Worm (Caenorhabditis elegans) whole organism, L3 larva: ENCODE results near the gene tag-321.

Experiments used
- R02D3.7 ChIP-seq: fragments of 150-350 bp; optimal IDR thresholded peaks from 2 replicates; lab custom pipeline; 2014; ENCODE audit warnings: missing biosample characterization, missing genetic modification characterization
- ama-1 ChIP-seq: fragments of 150-350 bp; optimal IDR thresholded peaks from 2 replicates; lab custom pipeline; 2018
- ceh-28 ChIP-seq: fragments of 150-350 bp; optimal IDR thresholded peaks from 2 replicates; lab custom pipeline; 2014; ENCODE audit warnings: missing biosample characterization, missing genetic modification reagents, missing genetic modification characterization
- ceh-82 ChIP-seq: fragments of 150-350 bp; optimal IDR thresholded peaks from 2 replicates; lab custom pipeline; 2014; ENCODE audit warnings: missing biosample characterization, missing genetic modification characterization
- ceh-9 ChIP-seq: sonication (generic microtip); optimal IDR thresholded peaks from 2 replicates; lab custom pipeline; 2018; ENCODE audit warnings: missing biosample characterization, missing genetic modification characterization
- daf-12 ChIP-seq: fragments of 150-350 bp; optimal IDR thresholded peaks from 2 replicates; lab custom pipeline; 2014; ENCODE audit warnings: missing biosample characterization, missing genetic modification reagents, missing genetic modification characterization
- egl-27 ChIP-seq: sonication (generic microtip); optimal IDR thresholded peaks from 4 replicates; lab custom pipeline; 2017; ENCODE audit warnings: missing biosample characterization, missing genetic modification reagents, missing genetic modification characterization
- egl-5 ChIP-seq: fragments of 150-350 bp; optimal IDR thresholded peaks from 2 replicates; lab custom pipeline; 2017; ENCODE audit warnings: missing biosample characterization, missing genetic modification reagents, missing genetic modification characterization, inconsistent platforms
- elt-1 ChIP-seq: fragments of 150-350 bp; optimal IDR thresholded peaks from 2 replicates; lab custom pipeline; 2014; ENCODE audit warnings: missing biosample characterization, missing genetic modification characterization
- elt-2 ChIP-seq: sonication (generic microtip); optimal IDR thresholded peaks from 2 replicates; lab custom pipeline; 2016; ENCODE audit warnings: missing genetic modification reagents, mild to moderate bottlenecking, missing genetic modification characterization, missing compliant biosample characterization
- elt-3 ChIP-seq, 3 experiments: fragments of 150-350 bp in 1 of 3; sonication (generic microtip) in 2 of 3; optimal IDR thresholded peaks; 2 replicates in 2 of 3; 4 replicates in 1 of 3; lab custom pipeline; 2014 to 2017; ENCODE audit warnings: missing biosample characterization in 3 of 3, missing genetic modification characterization in 3 of 3
- eor-1 ChIP-seq, 2 experiments: fragments of 150-350 bp; optimal IDR thresholded peaks; 2 replicates each; lab custom pipeline; 2014 to 2018; ENCODE audit warnings: missing biosample characterization in 2 of 2, missing genetic modification characterization in 2 of 2
- fkh-10 ChIP-seq: sonication (generic microtip); optimal IDR thresholded peaks from 2 replicates; lab custom pipeline; 2017; ENCODE audit warnings: missing biosample characterization, missing genetic modification reagents, missing genetic modification characterization
- fkh-2 ChIP-seq: fragments of 150-350 bp; optimal IDR thresholded peaks from 2 replicates; lab custom pipeline; 2014; ENCODE audit warnings: missing biosample characterization, missing genetic modification reagents, missing genetic modification characterization
- fos-1 ChIP-seq: fragments of 150-350 bp; optimal IDR thresholded peaks from 2 replicates; lab custom pipeline; 2014; ENCODE audit warnings: missing biosample characterization, missing genetic modification characterization
- hmg-11 ChIP-seq: sonication (generic microtip); optimal IDR thresholded peaks from 2 replicates; lab custom pipeline; 2016; ENCODE audit warnings: missing genetic modification characterization, missing compliant biosample characterization
- jun-1 ChIP-seq: fragments of 150-350 bp; optimal IDR thresholded peaks from 2 replicates; lab custom pipeline; 2014; ENCODE audit warnings: missing biosample characterization, missing genetic modification reagents, missing genetic modification characterization
- lin-15B ChIP-seq: fragments of 150-350 bp; optimal IDR thresholded peaks from 2 replicates; lab custom pipeline; 2014; ENCODE audit warnings: missing biosample characterization, missing genetic modification characterization
- lin-39 ChIP-seq: fragments of 150-350 bp; optimal IDR thresholded peaks from 2 replicates; lab custom pipeline; 2018; ENCODE audit warnings: missing biosample characterization, missing genetic modification reagents, missing genetic modification characterization
- lsy-12 ChIP-seq: sonication (generic microtip); optimal IDR thresholded peaks from 2 replicates; lab custom pipeline; 2016; ENCODE audit warnings: mild to moderate bottlenecking, missing genetic modification characterization, missing compliant biosample characterization
- mdl-1 ChIP-seq: fragments of 150-350 bp; optimal IDR thresholded peaks from 2 replicates; lab custom pipeline; 2014; ENCODE audit warnings: missing biosample characterization, missing genetic modification characterization
- mml-1 ChIP-seq: fragments of 150-350 bp; sonication (generic microtip); optimal IDR thresholded peaks from 3 replicates; lab custom pipeline; 2014; ENCODE audit warnings: missing biosample characterization, missing genetic modification characterization
- nfya-1 ChIP-seq: sonication (generic microtip); optimal IDR thresholded peaks from 2 replicates; lab custom pipeline; 2017; ENCODE audit warnings: missing genetic modification characterization, mild to moderate bottlenecking, missing compliant biosample characterization, antibody characterized with exemption, moderate library complexity; ENCODE audit not compliant: insufficient read depth
- nhr-11 ChIP-seq: fragments of 150-350 bp; optimal IDR thresholded peaks from 2 replicates; lab custom pipeline; 2014; ENCODE audit warnings: missing biosample characterization, missing genetic modification characterization
- nhr-12 ChIP-seq: fragments of 150-350 bp; optimal IDR thresholded peaks from 2 replicates; lab custom pipeline; 2014; ENCODE audit warnings: missing biosample characterization, missing genetic modification characterization
- nhr-23 ChIP-seq: fragments of 150-350 bp; optimal IDR thresholded peaks from 2 replicates; lab custom pipeline; 2014; ENCODE audit warnings: missing biosample characterization, missing genetic modification reagents, missing genetic modification characterization
- nhr-237 ChIP-seq: fragments of 150-350 bp; optimal IDR thresholded peaks from 2 replicates; lab custom pipeline; 2014; ENCODE audit warnings: missing biosample characterization, missing genetic modification characterization
- nhr-25 ChIP-seq: sonication (generic microtip); optimal IDR thresholded peaks from 2 replicates; lab custom pipeline; 2017; ENCODE audit warnings: missing biosample characterization, missing genetic modification characterization
- nhr-43 ChIP-seq: sonication (generic microtip); optimal IDR thresholded peaks from 2 replicates; lab custom pipeline; 2016; ENCODE audit warnings: mild to moderate bottlenecking, missing genetic modification characterization, missing compliant biosample characterization; ENCODE audit not compliant: poor library complexity, severe bottlenecking
- nhr-76 ChIP-seq: fragments of 150-350 bp; sonication (generic microtip); optimal IDR thresholded peaks from 5 replicates; lab custom pipeline; 2014; ENCODE audit warnings: missing biosample characterization, missing genetic modification characterization
- pha-4 ChIP-seq: fragments of 150-350 bp; optimal IDR thresholded peaks from 2 replicates; lab custom pipeline; 2014; ENCODE audit warnings: missing biosample characterization, missing genetic modification reagents, missing genetic modification characterization
- pqm-1 ChIP-seq: fragments of 150-350 bp; optimal IDR thresholded peaks from 2 replicates; lab custom pipeline; 2017; ENCODE audit warnings: missing biosample characterization, missing genetic modification characterization, inconsistent platforms
- sea-2 ChIP-seq: fragments of 150-350 bp; sonication (generic microtip); optimal IDR thresholded peaks from 4 replicates; lab custom pipeline; 2014; ENCODE audit warnings: missing biosample characterization, missing genetic modification reagents, missing genetic modification characterization
- skn-1 ChIP-seq: fragments of 150-350 bp; optimal IDR thresholded peaks from 2 replicates; lab custom pipeline; 2014; ENCODE audit warnings: missing biosample characterization, missing genetic modification characterization
- snpc-4 ChIP-seq: fragments of 150-350 bp; optimal IDR thresholded peaks from 2 replicates; lab custom pipeline; 2014; ENCODE audit warnings: missing biosample characterization, missing genetic modification characterization
- tbx-2 ChIP-seq: sonication (generic microtip); optimal IDR thresholded peaks from 2 replicates; lab custom pipeline; 2016; ENCODE audit warnings: mild to moderate bottlenecking, missing genetic modification characterization, missing compliant biosample characterization
- unc-39 ChIP-seq: sonication (generic microtip); optimal IDR thresholded peaks from 4 replicates; lab custom pipeline; 2017; ENCODE audit warnings: missing biosample characterization, missing genetic modification characterization
- unc-62 ChIP-seq: fragments of 150-350 bp; sonication (generic microtip); optimal IDR thresholded peaks from 4 replicates; lab custom pipeline; 2014; ENCODE audit warnings: missing biosample characterization, missing genetic modification reagents, missing genetic modification characterization
- zag-1 ChIP-seq: fragments of 150-350 bp; optimal IDR thresholded peaks from 2 replicates; lab custom pipeline; 2014; ENCODE audit warnings: missing biosample characterization, missing genetic modification characterization
- ztf-11 ChIP-seq: fragments of 150-350 bp; optimal IDR thresholded peaks from 2 replicates; lab custom pipeline; 2014; ENCODE audit warnings: missing biosample characterization, missing genetic modification characterization
- ztf-4 ChIP-seq: fragments of 150-350 bp; optimal IDR thresholded peaks from 2 replicates; lab custom pipeline; 2014; ENCODE audit warnings: missing biosample characterization, missing genetic modification characterization

tag-321 gene

DNA sequence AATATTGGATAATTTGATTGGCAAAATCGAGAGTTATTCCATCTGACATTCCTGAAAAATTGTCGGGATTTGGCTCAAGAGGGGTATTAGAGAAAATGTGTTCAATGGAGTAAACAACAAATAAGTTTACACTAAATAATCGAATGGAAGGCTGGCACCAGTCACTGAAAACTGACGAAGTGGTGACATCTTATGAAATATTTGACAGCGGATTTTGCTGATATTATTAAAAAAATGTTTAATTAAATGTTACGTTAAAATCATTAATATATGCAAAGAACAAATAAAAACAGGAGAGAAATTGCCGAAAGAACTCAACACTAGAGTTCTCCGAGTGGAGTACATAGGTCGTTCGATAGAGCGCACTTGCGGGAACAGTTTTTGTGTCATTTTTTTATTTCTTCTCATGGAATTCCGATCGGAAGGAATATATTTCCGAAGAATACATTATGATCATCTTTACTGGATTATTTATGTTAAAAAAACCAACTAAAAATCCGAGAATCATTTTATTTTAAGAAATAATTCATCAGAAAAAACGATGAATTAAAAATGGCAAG lies 1.9 kb upstream of the tag-321 start, which contains the start of gene tag-322 (continued):
- TF ChIP-seq nhr-12 (tag; lab: Kevin White, UChicago), result no peak
- TF ChIP-seq fkh-2 (tag; lab: Kevin White, UChicago), result no peak
- peak; percentile 80 for TF ChIP-seq pha-4 (tag; lab: Kevin White, UChicago)
- no peak for TF ChIP-seq eor-1 (tag; optimal IDR thresholded peaks at IDR 0.05; lab: Kevin White, UChicago)
- no peak for TF ChIP-seq fos-1 (tag; lab: Kevin White, UChicago)
- peak; percentile 38 for TF ChIP-seq snpc-4 (tag; lab: Kevin White, UChicago)
- no peak for TF ChIP-seq ceh-9 (tag; lab: Kevin White, UChicago)

DNA sequence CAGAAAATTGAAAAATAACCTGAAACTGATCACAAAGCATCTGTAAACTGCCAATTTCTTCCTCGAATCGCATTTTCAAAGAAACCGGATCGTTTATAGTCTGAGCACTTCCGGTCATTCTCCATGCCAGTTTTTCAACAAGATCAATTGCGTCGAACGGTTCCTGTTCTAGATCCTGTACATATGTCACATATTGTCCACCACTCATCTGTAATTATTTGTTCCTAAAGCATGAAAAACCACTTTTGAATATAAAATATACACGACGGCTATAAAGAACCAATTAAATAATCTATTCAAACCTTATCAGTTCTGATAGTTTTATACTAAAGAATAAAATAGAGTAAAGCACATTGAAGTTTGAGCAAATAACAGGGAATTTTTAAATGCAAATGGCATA lies 1.4 kb downstream of the tag-321 start, which contains the start of gene sec-10:
TSS of gene sec-10 (minus strand) at position 208 of the 400 bp plus-strand sequence.
- TF ChIP-seq pha-4 (tag; lab: Kevin White, UChicago) (peak; percentile 18), elt-2 (tag; lab: Kevin White, UChicago) (peak; percentile 40), ama-1 (lab: Kevin White, UChicago) (no peak)

DNA sequence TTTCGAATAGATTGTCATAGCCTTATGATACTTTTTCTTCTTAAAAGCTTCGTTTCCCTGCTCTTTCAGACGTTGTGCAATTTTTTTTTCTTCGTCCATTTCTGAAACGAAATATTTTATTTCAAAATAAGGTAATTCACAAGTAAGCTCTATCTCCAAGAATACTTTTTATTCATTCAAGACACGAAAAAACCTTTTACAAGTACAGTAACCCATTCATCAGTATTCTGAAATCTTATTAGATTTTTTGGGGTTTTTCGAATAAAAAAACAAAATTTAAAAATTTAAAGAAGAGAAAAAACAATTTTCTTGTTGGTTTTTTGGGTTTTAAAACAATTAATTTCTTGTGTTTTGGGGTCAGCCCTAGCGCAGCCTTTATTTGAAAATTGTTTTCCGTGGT lies 4.8 kb downstream of the tag-321 start, which contains the start of gene rpap-3:
TSS of gene rpap-3 (minus strand) at position 101 of the 400 bp plus-strand sequence.
- TF ChIP-seq pha-4 (tag; lab: Kevin White, UChicago) (no peak), tbx-2 (tag; lab: Kevin White, UChicago) (no peak), egl-27 (tag; lab: Kevin White, UChicago) (no peak), ztf-4 (tag; lab: Kevin White, UChicago) (no peak), elt-2 (tag; lab: Kevin White, UChicago) (no peak), nhr-11 (tag; lab: Kevin White, UChicago) (no peak), mml-1 (no peak), unc-62 (GFP tag; lab: Kevin White, UChicago) (no peak), hmg-11 (tag; lab: Kevin White, UChicago) (no peak)

DNA sequence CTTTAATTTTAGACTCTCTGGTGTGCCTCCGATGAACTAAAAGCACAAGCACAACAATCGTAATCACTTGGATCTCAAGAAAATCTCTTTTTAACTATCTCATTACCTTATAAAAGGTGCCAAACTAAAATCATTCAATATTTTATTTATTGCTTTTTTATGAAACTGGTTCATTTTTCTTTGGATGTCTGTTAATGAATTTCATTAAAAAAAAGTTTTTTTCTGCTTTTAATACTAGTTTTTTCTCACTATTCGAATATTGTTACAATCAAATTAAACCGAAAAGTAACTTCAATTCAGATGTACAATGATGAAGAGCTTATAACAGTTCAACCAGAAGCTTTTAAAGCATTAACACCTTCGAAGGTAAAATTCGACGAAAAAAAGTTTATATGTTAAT lies 7.9 kb downstream of the tag-321 start, which contains the start of gene swd-2.1:
TSS of gene swd-2.1 (plus strand) at position 301 of the 400 bp plus-strand sequence.
- TF ChIP-seq skn-1 (tag; lab: Kevin White, UChicago) (no peak), snpc-4 (tag; lab: Kevin White, UChicago) (no peak), nhr-12 (tag; lab: Kevin White, UChicago) (no peak), elt-2 (tag; lab: Kevin White, UChicago) (no peak), fos-1 (tag; lab: Kevin White, UChicago) (no peak)

DNA sequence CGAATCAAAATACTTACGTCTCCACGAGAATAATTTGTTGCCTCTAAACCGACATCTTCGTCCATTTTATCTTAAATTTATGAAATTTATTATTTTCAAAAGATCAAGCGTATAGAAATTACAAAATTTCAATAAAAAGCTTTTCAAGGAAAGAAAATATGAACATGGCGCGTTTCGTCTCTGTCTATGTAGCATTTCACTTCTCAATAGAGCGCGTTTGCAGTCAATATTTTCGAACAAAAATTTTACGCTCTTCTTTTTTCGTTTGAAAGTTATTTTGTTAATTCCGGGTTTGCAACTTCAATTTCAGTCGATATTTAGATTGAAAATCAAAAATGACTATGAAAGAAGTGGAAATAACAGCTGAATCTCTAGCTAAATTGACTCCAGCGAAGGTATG lies 9.4 kb downstream of the tag-321 start, which contains the start of the genes hcf-1 and swd-2.2:
TSS of gene hcf-1 (minus strand) at position 70 of the 400 bp plus-strand sequence.
TSS of gene swd-2.2 (plus strand) at position 206 of the 400 bp plus-strand sequence.
- TF ChIP-seq unc-62 (GFP tag; lab: Kevin White, UChicago), result no peak
- TF ChIP-seq elt-2 (tag; lab: Kevin White, UChicago), result peak; percentile 3
- TF ChIP-seq nfya-1 (tag; lab: Kevin White, UChicago), result no peak
- peak; percentile 75 for TF ChIP-seq lin-15B (tag; lab: Kevin White, UChicago)
- no peak for TF ChIP-seq nhr-25
- TF ChIP-seq ceh-9 (tag; lab: Kevin White, UChicago), result no peak
- TF ChIP-seq fkh-2 (tag; lab: Kevin White, UChicago), result no peak
- TF ChIP-seq lin-39, result no peak
- no peak for TF ChIP-seq nhr-43 (tag; lab: Kevin White, UChicago)
- no peak for TF ChIP-seq sea-2 (GFP tag; lab: Kevin White, UChicago)
- peak; percentile 13 for TF ChIP-seq snpc-4 (tag; lab: Kevin White, UChicago)
- TF ChIP-seq hmg-11 (tag; lab: Kevin White, UChicago), result no peak
- TF ChIP-seq mml-1, result no peak
- TF ChIP-seq nhr-76 (tag; lab: Kevin White, UChicago), result no peak
- no peak for TF ChIP-seq fos-1 (tag; lab: Kevin White, UChicago)
- TF ChIP-seq ztf-11 (tag; lab: Kevin White, UChicago), result no peak
- no peak for TF ChIP-seq zag-1 (tag; lab: Kevin White, UChicago)
- TF ChIP-seq elt-1 (tag; lab: Kevin White, UChicago), result no peak
- TF ChIP-seq nhr-237 (tag; lab: Kevin White, UChicago), result no peak
- no peak for TF ChIP-seq jun-1
- no peak for TF ChIP-seq ceh-28
- TF ChIP-seq nhr-11 (tag; lab: Kevin White, UChicago), result no peak
- TF ChIP-seq elt-3 (tag; optimal IDR thresholded peaks at IDR 0.05; lab: Kevin White, UChicago), result no peak
- peak; percentile 72 for TF ChIP-seq pha-4 (tag; lab: Kevin White, UChicago)
- TF ChIP-seq eor-1 (tag; optimal IDR thresholded peaks at IDR 0.05; lab: Kevin White, UChicago), result no peak
- no peak for TF ChIP-seq unc-39 (tag; lab: Kevin White, UChicago)
- no peak for TF ChIP-seq daf-12
- TF ChIP-seq nhr-23, result peak; percentile 28
- peak; percentile 5 for TF ChIP-seq R02D3.7
- no peak for TF ChIP-seq mdl-1 (tag; lab: Kevin White, UChicago)
- no peak for TF ChIP-seq egl-5
- TF ChIP-seq ceh-82 (tag; lab: Kevin White, UChicago), result no peak
- no peak for TF ChIP-seq pqm-1
- TF ChIP-seq lsy-12 (tag; lab: Kevin White, UChicago), result no peak
- no peak for TF ChIP-seq fkh-10 (GFP tag; lab: Kevin White, UChicago)
- no peak for TF ChIP-seq ztf-4 (tag; lab: Kevin White, UChicago)
- TF ChIP-seq, all 47 proteins: peak for 6
